Fruit fly (Drosophila melanogaster) whole organism, embryonic: ENCODE results near the gene CG10584.

Source experiments
- Aef1 ChIP-seq: fragments of 200-800 bp; sonication (Bioruptor generic); IDR thresholded peaks from 3 replicates; pipeline ENCODE4 v1.3.6; 2022; ENCODE audit warnings: missing biosample characterization, missing genetic modification characterization
- CG10543 ChIP-seq: fragments of 200-800 bp; sonication (Bioruptor generic); optimal IDR thresholded peaks from 3 replicates; lab custom pipeline; 2017; ENCODE audit warnings: missing biosample characterization, mild to moderate bottlenecking, missing genetic modification characterization, moderate library complexity
- CG10959 ChIP-seq: fragments of 200-800 bp; sonication (Bioruptor generic); IDR thresholded peaks from 2 replicates; pipeline ENCODE4 v1.3.6; 2022; ENCODE audit warnings: missing biosample characterization, missing genetic modification characterization
- CG11085 ChIP-seq: fragments of 200-800 bp; sonication (Bioruptor generic); IDR thresholded peaks from 2 replicates; pipeline ENCODE4 v1.3.6; 2022; ENCODE audit warnings: missing biosample characterization, missing genetic modification characterization
- CG11504 ChIP-seq: fragments of 200-800 bp; sonication (Bioruptor generic); optimal IDR thresholded peaks from 3 replicates; lab custom pipeline; 2019; ENCODE audit warnings: missing biosample characterization, mild to moderate bottlenecking, missing genetic modification characterization, moderate library complexity
- CG1233 ChIP-seq: fragments of 200-800 bp; sonication (Bioruptor generic); optimal IDR thresholded peaks from 4 replicates; lab custom pipeline; 2018; ENCODE audit warnings: missing biosample characterization, mild to moderate bottlenecking, missing genetic modification characterization
- CG12769 ChIP-seq: fragments of 200-800 bp; sonication (Bioruptor generic); optimal IDR thresholded peaks from 2 replicates; lab custom pipeline; 2019; ENCODE audit warnings: missing biosample characterization, mild to moderate bottlenecking, missing genetic modification characterization, moderate library complexity
- CG13775 ChIP-seq: fragments of 200-800 bp; sonication (Bioruptor generic); optimal IDR thresholded peaks from 3 replicates; lab custom pipeline; 2017; ENCODE audit warnings: missing biosample characterization, mild to moderate bottlenecking, missing genetic modification characterization
- CG14667 ChIP-seq: fragments of 200-800 bp; sonication (Bioruptor generic); IDR thresholded peaks from 2 replicates; pipeline ENCODE4 v1.3.6; 2022; ENCODE audit warnings: missing biosample characterization, missing genetic modification characterization
- CG15073 ChIP-seq: fragments of 200-800 bp; sonication (Bioruptor generic); optimal IDR thresholded peaks from 2 replicates; lab custom pipeline; 2016; ENCODE audit warnings: missing biosample characterization, missing genetic modification characterization
- CG1602 ChIP-seq: fragments of 200-800 bp; sonication (Bioruptor generic); optimal IDR thresholded peaks from 3 replicates; lab custom pipeline; 2016; ENCODE audit warnings: missing biosample characterization, missing genetic modification characterization
- CG16863 ChIP-seq: fragments of 200-800 bp; sonication (Bioruptor generic); optimal IDR thresholded peaks from 3 replicates; lab custom pipeline; 2016; ENCODE audit warnings: missing biosample characterization, missing genetic modification characterization
- CG17829 ChIP-seq: fragments of 200-800 bp; optimal IDR thresholded peaks from 2 replicates; lab custom pipeline; 2019; ENCODE audit warnings: missing biosample characterization, mild to moderate bottlenecking, missing genetic modification characterization, moderate library complexity
- CG30403 ChIP-seq: fragments of 200-800 bp; sonication (Bioruptor generic); optimal IDR thresholded peaks from 3 replicates; lab custom pipeline; 2016; ENCODE audit warnings: missing biosample characterization, missing genetic modification characterization
- CG31365 ChIP-seq: fragments of 200-800 bp; sonication (Bioruptor generic); optimal IDR thresholded peaks from 2 replicates; lab custom pipeline; 2018; ENCODE audit warnings: missing biosample characterization, mild to moderate bottlenecking, missing genetic modification characterization
- CG32772 ChIP-seq: fragments of 200-800 bp; sonication (Bioruptor generic); IDR thresholded peaks from 2 replicates; pipeline ENCODE4 v1.3.6; 2022; ENCODE audit warnings: missing biosample characterization, missing genetic modification characterization
- CG4328 ChIP-seq: fragments of 200-800 bp; sonication (Bioruptor generic); optimal IDR thresholded peaks from 3 replicates; lab custom pipeline; 2017; ENCODE audit warnings: missing biosample characterization, missing genetic modification reagents, missing genetic modification characterization
- CG4360 ChIP-seq: fragments of 200-800 bp; sonication (Bioruptor generic); IDR thresholded peaks from 2 replicates; pipeline ENCODE4 v1.3.6; 2022; ENCODE audit warnings: missing biosample characterization, missing genetic modification characterization
- CG6272 ChIP-seq: fragments of 200-800 bp; sonication (Bioruptor generic); IDR thresholded peaks from 2 replicates; pipeline ENCODE4 v1.3.6; 2022; ENCODE audit warnings: missing biosample characterization, missing genetic modification characterization
- CG7357 ChIP-seq: fragments of 200-800 bp; sonication (Bioruptor generic); IDR thresholded peaks from 3 replicates; pipeline ENCODE4 v1.3.6; 2022; ENCODE audit warnings: missing biosample characterization, missing genetic modification characterization
- CG7556 ChIP-seq: fragments of 200-800 bp; sonication (Bioruptor generic); optimal IDR thresholded peaks from 2 replicates; lab custom pipeline; 2017; ENCODE audit warnings: missing biosample characterization, mild to moderate bottlenecking, missing genetic modification characterization
- CG7987 ChIP-seq: fragments of 200-800 bp; sonication (Bioruptor generic); optimal IDR thresholded peaks from 2 replicates; lab custom pipeline; 2018; ENCODE audit warnings: missing biosample characterization, mild to moderate bottlenecking, missing genetic modification characterization, moderate library complexity
- CG8290 ChIP-seq, 3 experiments: fragments of 200-800 bp; sonication (Bioruptor generic); optimal IDR thresholded peaks; 2 replicates each; lab custom pipeline; 2016 to 2019; ENCODE audit warnings: missing biosample characterization in 3 of 3, missing genetic modification characterization in 3 of 3, mild to moderate bottlenecking in 2 of 3, moderate library complexity in 1 of 3
- Fer1 ChIP-seq: fragments of 200-800 bp; sonication (Bioruptor generic); optimal IDR thresholded peaks from 2 replicates; lab custom pipeline; 2017; ENCODE audit warnings: missing biosample characterization, mild to moderate bottlenecking, missing genetic modification characterization
- H2.0 ChIP-seq: fragments of 200-800 bp; sonication (Bioruptor generic); IDR thresholded peaks from 2 replicates; pipeline ENCODE4 v1.3.6; 2022; ENCODE audit warnings: missing biosample characterization, missing genetic modification characterization
- HHEX ChIP-seq: fragments of 200-800 bp; sonication (Bioruptor generic); optimal IDR thresholded peaks from 3 replicates; lab custom pipeline; 2017; ENCODE audit warnings: missing biosample characterization, mild to moderate bottlenecking, missing genetic modification characterization, missing genetic modification reagents
- HLH3B ChIP-seq: fragments of 200-800 bp; sonication (Bioruptor generic); IDR thresholded peaks from 2 replicates; pipeline ENCODE4 v1.3.6; 2022; ENCODE audit warnings: missing biosample characterization, missing genetic modification characterization
- Hmr ChIP-seq: fragments of 200-800 bp; sonication (Bioruptor generic); optimal IDR thresholded peaks from 3 replicates; lab custom pipeline; 2017; ENCODE audit warnings: mild to moderate bottlenecking, missing biosample characterization, missing genetic modification reagents, missing genetic modification characterization
- Kr ChIP-seq: fragments of 200-800 bp; sonication (Bioruptor generic); optimal IDR thresholded peaks from 2 replicates; lab custom pipeline; 2017; ENCODE audit warnings: missing biosample characterization, mild to moderate bottlenecking, missing genetic modification characterization
- Med ChIP-seq: fragments of 200-800 bp; sonication (Bioruptor generic); peaks from one replicate; lab custom pipeline; 2016; ENCODE audit warnings: missing biosample characterization, missing genetic modification characterization, mild to moderate bottlenecking, inconsistent platforms, moderate library complexity
- Myb ChIP-seq: fragments of 200-800 bp; sonication (Bioruptor generic); optimal IDR thresholded peaks from 2 replicates; lab custom pipeline; 2016; ENCODE audit warnings: missing biosample characterization, missing genetic modification characterization
- Neu2 ChIP-seq: fragments of 200-800 bp; sonication (Bioruptor generic); optimal IDR thresholded peaks from 3 replicates; lab custom pipeline; 2016; ENCODE audit warnings: missing biosample characterization, missing genetic modification characterization, borderline replicate concordance
- Oli ChIP-seq: fragments of 200-800 bp; sonication (Bioruptor generic); optimal IDR thresholded peaks from 2 replicates; lab custom pipeline; 2018; ENCODE audit warnings: missing biosample characterization, mild to moderate bottlenecking, missing genetic modification characterization, moderate library complexity
- Sox100B ChIP-seq: fragments of 200-800 bp; sonication (Bioruptor generic); optimal IDR thresholded peaks from 3 replicates; lab custom pipeline; 2018; ENCODE audit warnings: missing biosample characterization, mild to moderate bottlenecking, missing genetic modification characterization
- Ssrp ChIP-seq: fragments of 200-800 bp; sonication (Bioruptor generic); optimal IDR thresholded peaks from 2 replicates; lab custom pipeline; 2018; ENCODE audit warnings: missing biosample characterization, mild to moderate bottlenecking, missing genetic modification characterization, moderate library complexity
- Xrp1 ChIP-seq: fragments of 200-800 bp; sonication (Bioruptor generic); IDR thresholded peaks from 2 replicates; pipeline ENCODE4 v1.3.6; 2022; ENCODE audit warnings: missing biosample characterization, missing genetic modification characterization
- ara ChIP-seq: fragments of 200-800 bp; sonication (Bioruptor generic); IDR thresholded peaks from 2 replicates; pipeline ENCODE4 v1.3.6; 2022; ENCODE audit warnings: missing biosample characterization, missing genetic modification characterization
- dmrt99B ChIP-seq: fragments of 200-800 bp; sonication (Bioruptor generic); optimal IDR thresholded peaks from 2 replicates; lab custom pipeline; 2018; ENCODE audit warnings: missing biosample characterization, mild to moderate bottlenecking, missing genetic modification characterization, moderate library complexity
- fd64A ChIP-seq: fragments of 200-800 bp; sonication (Bioruptor generic); optimal IDR thresholded peaks from 3 replicates; lab custom pipeline; 2018; ENCODE audit warnings: missing biosample characterization, mild to moderate bottlenecking, missing genetic modification characterization
- fd96Cb ChIP-seq: fragments of 200-800 bp; sonication (Bioruptor generic); optimal IDR thresholded peaks from 2 replicates; lab custom pipeline; 2018; ENCODE audit warnings: missing biosample characterization, mild to moderate bottlenecking, missing genetic modification characterization, moderate library complexity
- grn ChIP-seq: fragments of 200-800 bp; sonication (Bioruptor generic); optimal IDR thresholded peaks from 3 replicates; lab custom pipeline; 2017; ENCODE audit warnings: missing biosample characterization, missing genetic modification characterization
- lab ChIP-seq: fragments of 200-800 bp; sonication (Bioruptor generic); optimal IDR thresholded peaks from 3 replicates; lab custom pipeline; 2017; ENCODE audit warnings: missing biosample characterization, missing genetic modification characterization, mild to moderate bottlenecking, moderate library complexity, missing genetic modification reagents
- pros ChIP-seq: fragments of 200-800 bp; sonication (Bioruptor generic); optimal IDR thresholded peaks from 3 replicates; lab custom pipeline; 2019; ENCODE audit warnings: missing biosample characterization, mild to moderate bottlenecking, missing genetic modification characterization, moderate library complexity
- pum ChIP-seq: fragments of 200-800 bp; sonication (Bioruptor generic); optimal IDR thresholded peaks from 2 replicates; lab custom pipeline; 2016; ENCODE audit warnings: missing biosample characterization, missing genetic modification characterization
- salm ChIP-seq: fragments of 200-800 bp; sonication (Bioruptor generic); optimal IDR thresholded peaks from 2 replicates; lab custom pipeline; 2018; ENCODE audit warnings: missing biosample characterization, mild to moderate bottlenecking, missing genetic modification characterization
- slbo ChIP-seq: fragments of 200-800 bp; sonication (Bioruptor generic); IDR thresholded peaks from 2 replicates; pipeline ENCODE4 v1.3.6; 2022; ENCODE audit warnings: missing biosample characterization, missing genetic modification characterization
- so ChIP-seq: fragments of 200-800 bp; sonication (Bioruptor generic); IDR thresholded peaks from 3 replicates; pipeline ENCODE4 v1.3.6; 2022; ENCODE audit warnings: missing biosample characterization, missing genetic modification characterization
- sug ChIP-seq: fragments of 200-800 bp; optimal IDR thresholded peaks from 2 replicates; lab custom pipeline; 2019; ENCODE audit warnings: missing biosample characterization, mild to moderate bottlenecking, missing genetic modification characterization, moderate library complexity
- wdn ChIP-seq: fragments of 200-800 bp; sonication (Bioruptor generic); IDR thresholded peaks from 2 replicates; pipeline ENCODE4 v1.3.6; 2022; ENCODE audit warnings: missing biosample characterization, missing genetic modification characterization
- zfh2 ChIP-seq: fragments of 200-800 bp; sonication (Bioruptor generic); optimal IDR thresholded peaks from 2 replicates; lab custom pipeline; 2016; ENCODE audit warnings: missing biosample characterization, missing genetic modification characterization

CG10584 gene

dm6 chr3L:21036257-21036957, 5.2 kb upstream of the CG10584 start (continued):
- TF ChIP-seq Aef1 (GFP tag; lab: Robert Waterston, UW) (no peak), CG16863 (GFP tag; lab: Kevin White, UChicago) (no peak), CG7357 (GFP tag; lab: Robert Waterston, UW) (no peak), pum (GFP tag; lab: Kevin White, UChicago) (no peak), Neu2 (GFP tag; lab: Kevin White, UChicago) (no peak), Sox100B (no peak), CG6272 (GFP tag; lab: Robert Waterston, UW) (no peak), Kr (GFP tag; lab: Kevin White, UChicago) (peak; percentile 51), CG31365 (tag; lab: Kevin White, UChicago) (no peak), H2.0 (no peak), CG10959 (GFP tag; lab: Robert Waterston, UW) (no peak), dmrt99B (tag; lab: Kevin White, UChicago) (no peak), so (GFP tag; lab: Robert Waterston, UW) (0 out of 3 replicates have a peak, but pooled peaks have one; percentile 46), pros (GFP tag; lab: Kevin White, UChicago) (peak; percentile 63), sug (peak; percentile 73), CG32772 (GFP tag; lab: Robert Waterston, UW) (no peak), CG4328 (peak; percentile 36), CG1602 (GFP tag; lab: Kevin White, UChicago) (no peak), wdn (GFP tag; lab: Robert Waterston, UW) (no peak), Med (GFP tag; lab: Kevin White, UChicago) (peak; percentile 75), slbo (GFP tag; lab: Robert Waterston, UW) (no peak), CG7987 (GFP tag; lab: Kevin White, UChicago) (peak; percentile 23), salm (tag; lab: Kevin White, UChicago) (peak; percentile 22), CG10543 (peak; percentile 52), CG12769 (peak; percentile 11), CG7556 (no peak), Hmr (peak; percentile 20), Xrp1 (0 out of 2 replicates have a peak, but pooled peaks have one; percentile 30), CG17829 (tag; lab: Kevin White, UChicago) (no peak), CG4360 (no peak), ara (GFP tag; lab: Robert Waterston, UW) (no peak), Oli (tag; lab: Kevin White, UChicago) (no peak), CG15073 (GFP tag; lab: Kevin White, UChicago) (peak; percentile 89), Fer1 (GFP tag; lab: Kevin White, UChicago) (peak; percentile 32), CG11504 (tag; lab: Kevin White, UChicago) (no peak), HHEX (GFP tag; lab: Kevin White, UChicago) (peak; percentile 0), CG11085 (no peak), fd96Cb (no peak), grn (GFP tag; lab: Kevin White, UChicago) (peak; percentile 87), zfh2 (GFP tag; lab: Kevin White, UChicago) (no peak), CG30403 (GFP tag; lab: Kevin White, UChicago) (no peak), CG1233 (GFP tag; lab: Kevin White, UChicago) (no peak), CG14667 (GFP tag; lab: Robert Waterston, UW) (no peak), fd64A (peak; percentile 7), HLH3B (0 out of 2 replicates have a peak, but pooled peaks have one; percentile 5), CG8290 (GFP tag; optimal IDR thresholded peaks at IDR 0.05; lab: Kevin White, UChicago) (no peak), CG8290 (tag; optimal IDR thresholded peaks at IDR 0.05; lab: Kevin White, UChicago) (peak in 1 of 2 experiments; percentile 20), CG13775 (GFP tag; lab: Kevin White, UChicago) (no peak), Myb (no peak), lab (GFP tag; lab: Kevin White, UChicago) (peak; percentile 51), Ssrp (tag; lab: Kevin White, UChicago) (no peak)
